Worm (Caenorhabditis elegans) whole organism, midembryonic: Measurements from ENCODE around the gene Y37H2A.13.

Experiments used
- cog-1 ChIP-seq: sonication (generic microtip); optimal IDR thresholded peaks from 2 replicates; lab custom pipeline; 2016; ENCODE audit warnings: missing genetic modification characterization, missing compliant biosample characterization
- klf-2 ChIP-seq: fragments of 200-800 bp; sonication (Bioruptor generic); conservative IDR thresholded peaks from 2 replicates; pipeline ENCODE4 v1.3.6; 2022; ENCODE audit warnings: missing genetic modification reagents, missing genetic modification characterization, missing compliant biosample characterization
- med-1 ChIP-seq: sonication (generic microtip); optimal IDR thresholded peaks from 2 replicates; lab custom pipeline; 2017; ENCODE audit warnings: missing genetic modification characterization, mild to moderate bottlenecking, missing compliant biosample characterization, antibody characterized with exemption, missing genetic modification reagents; ENCODE audit not compliant: insufficient read depth
- ztf-23 ChIP-seq: fragments of 200-800 bp; sonication (Bioruptor generic); IDR thresholded peaks from 2 replicates; pipeline ENCODE4 v1.3.6; 2022; ENCODE audit warnings: missing genetic modification reagents, missing genetic modification characterization, missing compliant biosample characterization

- TF ChIP-seq ztf-23 (GFP tag; lab: Robert Waterston, UW) (no peak), klf-2 (GFP tag; lab: Robert Waterston, UW) (no peak), med-1 (GFP tag; lab: Kevin White, UChicago) (no peak), cog-1 (tag; lab: Kevin White, UChicago) (no peak)
Measured at ce11 chrV:18171568-18171967, 28.9 kb downstream of the Y37H2A.13 start, which contains the start of gene C14A6.8.
